Fruit fly (Drosophila melanogaster): ENCODE measurements around the gene twy.

Gene twy

DNA sequence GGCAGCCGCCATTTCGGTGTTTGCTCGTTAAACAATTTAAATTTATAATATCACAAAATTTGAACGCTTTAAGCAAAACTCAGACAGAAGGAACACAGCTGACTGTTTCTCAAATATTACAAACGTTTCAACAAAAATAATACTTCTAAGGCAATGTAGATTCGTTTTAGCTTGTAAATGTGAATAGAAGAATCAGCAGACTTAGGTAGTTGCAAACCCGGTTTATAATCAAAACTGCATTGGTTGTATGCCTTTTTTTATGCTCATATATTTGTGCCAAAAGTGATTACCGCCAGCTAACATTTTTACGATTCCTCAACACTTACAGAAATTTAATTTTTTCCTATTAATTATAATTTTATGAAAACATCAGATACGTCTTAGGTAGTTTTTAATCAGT is 18.7 kb downstream of the twy start, which contains the start of gene Tim13:
Gene Tim13, minus strand, starts transcription at position 101 of the 400 bp plus-strand sequence.
- TF ChIP-seq CG10654 (GFP tag; optimal IDR thresholded peaks at IDR 0.05): no peak
- TF ChIP-seq Spps (tag; optimal IDR thresholded peaks at IDR 0.05): no peak
- TF ChIP-seq crol (GFP tag; IDR thresholded peaks at IDR 0.05): no peak
- no peak for TF ChIP-seq CG31388 (GFP tag; optimal IDR thresholded peaks at IDR 0.05)
- no peak for TF ChIP-seq Atf3 (GFP tag; optimal IDR thresholded peaks at IDR 0.05)
- TF ChIP-seq h (optimal IDR thresholded peaks at IDR 0.05): no peak
- no peak for TF ChIP-seq tin (GFP tag; optimal IDR thresholded peaks at IDR 0.05)
- no peak for TF ChIP-seq BEAF-32 (GFP tag; optimal IDR thresholded peaks at IDR 0.05)
- TF ChIP-seq Nf-YA (GFP tag; IDR thresholded peaks at IDR 0.05): no peak
- no peak for TF ChIP-seq prd (optimal IDR thresholded peaks at IDR 0.05)
- TF ChIP-seq prd (GFP tag; IDR thresholded peaks at IDR 0.05): no peak
- TF ChIP-seq emc (GFP tag; optimal IDR thresholded peaks at IDR 0.05): no peak
- no peak for TF ChIP-seq ATbp (GFP tag; optimal IDR thresholded peaks at IDR 0.05)

DNA sequence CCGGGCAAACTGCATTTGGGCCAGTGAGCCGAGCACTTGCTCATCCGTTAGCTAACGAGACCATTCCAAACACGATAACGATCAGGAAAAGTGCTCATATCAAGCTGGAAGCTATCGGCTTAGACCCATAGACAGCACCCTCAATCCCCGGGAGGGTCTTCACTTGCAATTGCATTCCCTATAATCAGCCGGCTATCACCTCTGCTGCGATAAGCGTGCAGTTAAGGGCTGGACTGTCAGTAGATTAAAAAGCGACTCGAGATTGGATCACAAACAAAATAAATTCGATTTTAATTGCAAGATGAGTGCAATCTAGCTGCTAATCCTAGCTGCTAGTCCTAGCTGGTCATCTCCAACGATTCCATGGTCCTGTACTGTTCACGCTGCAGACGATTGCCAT is 19.3 kb downstream of the twy start:
- TF ChIP-seq Sox102F (GFP tag; optimal IDR thresholded peaks at IDR 0.05) (no peak), grn (GFP tag; optimal IDR thresholded peaks at IDR 0.05) (peak; percentile 16), Fer1 (GFP tag; optimal IDR thresholded peaks at IDR 0.05) (no peak), CG10565 (GFP tag; optimal IDR thresholded peaks at IDR 0.05) (no peak), Bdp1 (GFP tag; optimal IDR thresholded peaks at IDR 0.05) (peak; percentile 31), chinmo (GFP tag; IDR thresholded peaks at IDR 0.05; ENCODE audit: partially characterized antibody) (0 out of 4 replicates have a peak, but pooled peaks have one; percentile 20), ATbp (GFP tag; optimal IDR thresholded peaks at IDR 0.05) (no peak), Mes4 (GFP tag; optimal IDR thresholded peaks at IDR 0.05) (no peak)

dm6 chr3L:11772608-11773017 is 20.5 kb downstream of the twy start:
- TF ChIP-seq vvl (GFP tag; IDR thresholded peaks at IDR 0.05): no peak
- no peak for TF ChIP-seq lilli (GFP tag; optimal IDR thresholded peaks at IDR 0.05)
- TF ChIP-seq Xbp1 (GFP tag; optimal IDR thresholded peaks at IDR 0.05): no peak
- TF ChIP-seq CG15479 (GFP tag; optimal IDR thresholded peaks at IDR 0.05): no peak
- TF ChIP-seq HmgD (GFP tag; optimal IDR thresholded peaks at IDR 0.05): no peak
- peak; percentile 44 for TF ChIP-seq Fer1 (GFP tag; optimal IDR thresholded peaks at IDR 0.05)
- TF ChIP-seq CG2678 (tag; optimal IDR thresholded peaks at IDR 0.05): peak; percentile 24
- TF ChIP-seq sim (GFP tag; IDR thresholded peaks at IDR 0.05): no peak
- no peak for TF ChIP-seq HHEX (GFP tag; optimal IDR thresholded peaks at IDR 0.05)
- no peak for TF ChIP-seq schlank (tag; optimal IDR thresholded peaks at IDR 0.05)
- TF ChIP-seq B-H2 (GFP tag; optimal IDR thresholded peaks at IDR 0.05): no peak
- TF ChIP-seq wek (GFP tag; optimal IDR thresholded peaks at IDR 0.05): peak; percentile 10
- TF ChIP-seq CG31365 (tag; optimal IDR thresholded peaks at IDR 0.05): no peak
- TF ChIP-seq TFAM (GFP tag; optimal IDR thresholded peaks at IDR 0.05): no peak
- no peak for TF ChIP-seq sima (GFP tag; optimal IDR thresholded peaks at IDR 0.05)
- TF ChIP-seq nom (GFP tag; optimal IDR thresholded peaks at IDR 0.05): no peak
- TF ChIP-seq rib (GFP tag; IDR thresholded peaks at IDR 0.05): peak; percentile 33; the same call in 1 of the 2 replicates
- TF ChIP-seq CG10543 (GFP tag; optimal IDR thresholded peaks at IDR 0.05): peak; percentile 89
- TF ChIP-seq MESR4 (GFP tag; optimal IDR thresholded peaks at IDR 0.05): no peak
- no peak for TF ChIP-seq CG10321 (GFP tag; IDR thresholded peaks at IDR 0.05)
- TF ChIP-seq CG14965 (GFP tag; optimal IDR thresholded peaks at IDR 0.05; ENCODE audit: borderline replicate concordance): no peak
- TF ChIP-seq Elba2 (GFP tag; optimal IDR thresholded peaks at IDR 0.05): no peak
- no peak for TF ChIP-seq al (GFP tag; IDR thresholded peaks at IDR 0.05)
- no peak for TF ChIP-seq Dip3 (GFP tag; optimal IDR thresholded peaks at IDR 0.05)
- TF ChIP-seq eve (GFP tag; optimal IDR thresholded peaks at IDR 0.05): no peak
- TF ChIP-seq Hr39 (optimal IDR thresholded peaks at IDR 0.05): no peak
- TF ChIP-seq CG12391 (tag; optimal IDR thresholded peaks at IDR 0.05): no peak
- peak; percentile 20 for TF ChIP-seq kay (GFP tag; optimal IDR thresholded peaks at IDR 0.05)
- TF ChIP-seq eyg (GFP tag; optimal IDR thresholded peaks at IDR 0.05): no peak
- TF ChIP-seq gem (tag; optimal IDR thresholded peaks at IDR 0.05): no peak
- no peak for TF ChIP-seq usp (GFP tag; optimal IDR thresholded peaks at IDR 0.05)
- TF ChIP-seq CG16863 (GFP tag; optimal IDR thresholded peaks at IDR 0.05): no peak
